Fruit fly (Drosophila melanogaster): ENCODE measurements around the gene Vti1b.

DNA sequence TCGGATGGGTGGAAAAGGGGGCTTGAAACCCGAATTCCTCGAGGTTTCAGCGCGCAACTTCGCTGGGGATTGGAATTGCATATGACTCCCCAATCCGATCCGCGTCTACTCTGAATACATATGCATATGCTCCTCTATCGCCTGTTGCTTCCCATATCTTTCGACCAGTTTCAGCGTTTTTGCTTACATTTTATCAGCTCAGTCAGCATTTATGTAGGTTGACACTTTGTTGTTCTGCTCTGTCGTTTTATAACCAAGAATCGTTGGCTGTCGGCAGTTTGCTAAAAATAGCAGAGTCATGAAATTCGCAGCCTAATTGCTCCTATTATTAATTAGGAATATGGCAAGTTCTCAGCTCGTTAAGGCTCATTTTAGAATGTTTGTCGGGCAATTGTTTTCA lies 1.1 kb upstream of the Vti1b start:
- TF ChIP-seq dmrt93B (GFP tag; optimal IDR thresholded peaks at IDR 0.05) = no peak
- no peak for TF ChIP-seq Rel (GFP tag; optimal IDR thresholded peaks at IDR 0.05)
- TF ChIP-seq Rel (tag; optimal IDR thresholded peaks at IDR 0.05) = no peak
- TF ChIP-seq fru (GFP tag; optimal IDR thresholded peaks at IDR 0.05) = no peak
- no peak for TF ChIP-seq HLH106 (tag; optimal IDR thresholded peaks at IDR 0.05)
- TF ChIP-seq CG9705 (GFP tag; optimal IDR thresholded peaks at IDR 0.05) = no peak
- no peak for TF ChIP-seq brk (GFP tag; optimal IDR thresholded peaks at IDR 0.05)
- no peak for TF ChIP-seq CrebA (GFP tag; optimal IDR thresholded peaks at IDR 0.05; ENCODE audit: borderline replicate concordance)
- no peak for TF ChIP-seq Myc (optimal IDR thresholded peaks at IDR 0.05)
- TF ChIP-seq h (GFP tag; optimal IDR thresholded peaks at IDR 0.05) = no peak
- TF ChIP-seq Mio (GFP tag; optimal IDR thresholded peaks at IDR 0.05) = no peak
- TF ChIP-seq jim (GFP tag; optimal IDR thresholded peaks at IDR 0.05) = no peak
